Fruit fly (Drosophila melanogaster): ENCODE data around the gene dgt2.

The dgt2 gene

dm6 chr2L:11948479-11948878, 41.3 kb upstream of the dgt2 start:
- TF ChIP-seq Hr96 (GFP tag; optimal IDR thresholded peaks at IDR 0.05) (no peak), CG7045 (GFP tag; optimal IDR thresholded peaks at IDR 0.05) (no peak), CG5204 (GFP tag; optimal IDR thresholded peaks at IDR 0.05) (no peak), Crg-1 (GFP tag; optimal IDR thresholded peaks at IDR 0.05) (no peak), Clk (GFP tag; optimal IDR thresholded peaks at IDR 0.05) (no peak), pad (GFP tag; optimal IDR thresholded peaks at IDR 0.05) (no peak), CG14711 (tag; optimal IDR thresholded peaks at IDR 0.05) (no peak), toe (GFP tag; optimal IDR thresholded peaks at IDR 0.05) (no peak), cic (GFP tag; optimal IDR thresholded peaks at IDR 0.05) (no peak), kay (GFP tag; ENCODE audit: borderline replicate concordance) (no peak), cnc (optimal IDR thresholded peaks at IDR 0.05) (no peak), bab1 (GFP tag; optimal IDR thresholded peaks at IDR 0.05) (no peak), CG33017 (tag; optimal IDR thresholded peaks at IDR 0.05) (no peak), CG11617 (GFP tag; optimal IDR thresholded peaks at IDR 0.05) (no peak), CG7101 (tag; optimal IDR thresholded peaks at IDR 0.05) (no peak), CG1620 (GFP tag; optimal IDR thresholded peaks at IDR 0.05) (no peak), Mnt (GFP tag; optimal IDR thresholded peaks at IDR 0.05) (no peak), CG12768 (GFP tag; optimal IDR thresholded peaks at IDR 0.05) (no peak)

- TF ChIP-seq cic (GFP tag; optimal IDR thresholded peaks at IDR 0.05) (no peak), CG7045 (GFP tag; optimal IDR thresholded peaks at IDR 0.05) (no peak), kay (GFP tag; ENCODE audit: borderline replicate concordance) (peak; percentile 33), CG7101 (tag; optimal IDR thresholded peaks at IDR 0.05) (peak; percentile 1), bab1 (GFP tag; optimal IDR thresholded peaks at IDR 0.05) (no peak), toe (GFP tag; optimal IDR thresholded peaks at IDR 0.05) (no peak), CG14711 (tag; optimal IDR thresholded peaks at IDR 0.05) (no peak), Crg-1 (GFP tag; optimal IDR thresholded peaks at IDR 0.05) (no peak), Mnt (GFP tag; optimal IDR thresholded peaks at IDR 0.05) (no peak), CG12768 (GFP tag; optimal IDR thresholded peaks at IDR 0.05) (no peak), pad (GFP tag; optimal IDR thresholded peaks at IDR 0.05) (no peak), tj (GFP tag; optimal IDR thresholded peaks at IDR 0.05) (no peak), ovo (GFP tag; optimal IDR thresholded peaks at IDR 0.05) (no peak), Clk (GFP tag; optimal IDR thresholded peaks at IDR 0.05) (no peak), CG5204 (GFP tag; optimal IDR thresholded peaks at IDR 0.05) (no peak), CG1620 (GFP tag; optimal IDR thresholded peaks at IDR 0.05) (no peak), cnc (optimal IDR thresholded peaks at IDR 0.05) (no peak), CG11617 (GFP tag; optimal IDR thresholded peaks at IDR 0.05) (no peak), CG33017 (tag; optimal IDR thresholded peaks at IDR 0.05) (peak; percentile 26)
Measured at dm6 chr2L:11949917-11950316, 39.8 kb upstream of the dgt2 start.

dm6 chr2L:11955839-11956238, 33.9 kb upstream of the dgt2 start:
- TF ChIP-seq CG14711 (tag; optimal IDR thresholded peaks at IDR 0.05) (no peak), bab1 (GFP tag; optimal IDR thresholded peaks at IDR 0.05) (no peak), Hr96 (GFP tag; optimal IDR thresholded peaks at IDR 0.05) (no peak), CG5204 (GFP tag; optimal IDR thresholded peaks at IDR 0.05) (no peak), Clk (GFP tag; optimal IDR thresholded peaks at IDR 0.05) (no peak), kay (GFP tag; ENCODE audit: borderline replicate concordance) (no peak), CG33017 (tag; optimal IDR thresholded peaks at IDR 0.05) (no peak), tj (GFP tag; optimal IDR thresholded peaks at IDR 0.05) (no peak), Crg-1 (GFP tag; optimal IDR thresholded peaks at IDR 0.05) (no peak), toe (GFP tag; optimal IDR thresholded peaks at IDR 0.05) (no peak), ovo (GFP tag; optimal IDR thresholded peaks at IDR 0.05) (no peak), CG12768 (GFP tag; optimal IDR thresholded peaks at IDR 0.05) (no peak), Mnt (GFP tag; optimal IDR thresholded peaks at IDR 0.05) (no peak), CG11617 (GFP tag; optimal IDR thresholded peaks at IDR 0.05) (no peak), pad (GFP tag; optimal IDR thresholded peaks at IDR 0.05) (no peak), cnc (optimal IDR thresholded peaks at IDR 0.05) (no peak)

- TF ChIP-seq CG14711 (tag; optimal IDR thresholded peaks at IDR 0.05) (no peak), CG7045 (GFP tag; optimal IDR thresholded peaks at IDR 0.05) (no peak), CG12768 (GFP tag; optimal IDR thresholded peaks at IDR 0.05) (no peak), toe (GFP tag; optimal IDR thresholded peaks at IDR 0.05) (no peak)
Measured at dm6 chr2L:11958729-11959128, 31.0 kb upstream of the dgt2 start.

- TF ChIP-seq Mnt (GFP tag; optimal IDR thresholded peaks at IDR 0.05) (no peak), kay (GFP tag; ENCODE audit: borderline replicate concordance) (no peak), ovo (GFP tag; optimal IDR thresholded peaks at IDR 0.05) (no peak), CG11617 (GFP tag; optimal IDR thresholded peaks at IDR 0.05) (no peak), toe (GFP tag; optimal IDR thresholded peaks at IDR 0.05) (no peak), Clk (GFP tag; optimal IDR thresholded peaks at IDR 0.05) (no peak), CG7045 (GFP tag; optimal IDR thresholded peaks at IDR 0.05) (no peak), CG1620 (GFP tag; optimal IDR thresholded peaks at IDR 0.05) (no peak), pad (GFP tag; optimal IDR thresholded peaks at IDR 0.05) (no peak), cic (GFP tag; optimal IDR thresholded peaks at IDR 0.05) (no peak), CG33017 (tag; optimal IDR thresholded peaks at IDR 0.05) (no peak)
Measured at dm6 chr2L:11960909-11961308, 28.8 kb upstream of the dgt2 start.

dm6 chr2L:11963422-11964322, 26.1 kb upstream of the dgt2 start:
- no peak for TF ChIP-seq toe (GFP tag; optimal IDR thresholded peaks at IDR 0.05)
- peak; percentile 31 for TF ChIP-seq kay (GFP tag; ENCODE audit: borderline replicate concordance)
- no peak for TF ChIP-seq CG11617 (GFP tag; optimal IDR thresholded peaks at IDR 0.05)
- no peak for TF ChIP-seq cnc (optimal IDR thresholded peaks at IDR 0.05)
- no peak for TF ChIP-seq Mnt (GFP tag; optimal IDR thresholded peaks at IDR 0.05)
- TF ChIP-seq CG1620 (GFP tag; optimal IDR thresholded peaks at IDR 0.05): no peak
- no peak for TF ChIP-seq CG14711 (tag; optimal IDR thresholded peaks at IDR 0.05)
- TF ChIP-seq tj (GFP tag; optimal IDR thresholded peaks at IDR 0.05): peak; percentile 82
- no peak for TF ChIP-seq CG5204 (GFP tag; optimal IDR thresholded peaks at IDR 0.05)

Data from whole organism, adult.